Fruit fly (Drosophila melanogaster) whole organism, embryonic: Measurements from ENCODE around the gene Alh.
A peak's percentile ranks its signal among the peaks of the same experiment; 100 is the strongest.

Source experiments
- B-H1 ChIP-seq: fragments of 200-800 bp; sonication (Bioruptor generic); IDR thresholded peaks from 3 replicates; pipeline ENCODE4 v1.3.6; 2022; ENCODE audit warnings: missing biosample characterization, missing genetic modification characterization
- BEAF-32 ChIP-seq: fragments of 200-800 bp; sonication (Bioruptor generic); optimal IDR thresholded peaks from 3 replicates; lab custom pipeline; 2017; ENCODE audit warnings: missing biosample characterization, missing genetic modification characterization, mild to moderate bottlenecking, moderate library complexity, missing genetic modification reagents
- CG11085 ChIP-seq: fragments of 200-800 bp; sonication (Bioruptor generic); IDR thresholded peaks from 2 replicates; pipeline ENCODE4 v1.3.6; 2022; ENCODE audit warnings: missing biosample characterization, missing genetic modification characterization
- CG11504 ChIP-seq: fragments of 200-800 bp; sonication (Bioruptor generic); optimal IDR thresholded peaks from 3 replicates; lab custom pipeline; 2019; ENCODE audit warnings: missing biosample characterization, mild to moderate bottlenecking, missing genetic modification characterization, moderate library complexity
- CG1233 ChIP-seq: fragments of 200-800 bp; sonication (Bioruptor generic); optimal IDR thresholded peaks from 4 replicates; lab custom pipeline; 2018; ENCODE audit warnings: missing biosample characterization, mild to moderate bottlenecking, missing genetic modification characterization
- CG14050 ChIP-seq: fragments of 200-800 bp; sonication (Bioruptor generic); IDR thresholded peaks from 3 replicates; pipeline ENCODE4 v1.3.6; 2022; ENCODE audit warnings: missing biosample characterization, missing genetic modification characterization
- CG15514 ChIP-seq: fragments of 200-800 bp; sonication (Bioruptor generic); optimal IDR thresholded peaks from 3 replicates; lab custom pipeline; 2017; ENCODE audit warnings: missing biosample characterization, missing genetic modification characterization, mild to moderate bottlenecking, moderate library complexity, missing genetic modification reagents
- CG16813 ChIP-seq: fragments of 200-800 bp; sonication (Bioruptor generic); IDR thresholded peaks from 3 replicates; pipeline ENCODE4 v1.3.6; 2022; ENCODE audit warnings: missing biosample characterization, missing genetic modification characterization; ENCODE audit not compliant: partially characterized antibody
- CG1832 ChIP-seq: fragments of 200-800 bp; sonication (Bioruptor generic); optimal IDR thresholded peaks from 2 replicates; lab custom pipeline; 2017; ENCODE audit warnings: missing biosample characterization, mild to moderate bottlenecking, missing genetic modification characterization, inconsistent platforms
- CG18764 ChIP-seq: fragments of 200-800 bp; sonication (Bioruptor generic); optimal IDR thresholded peaks from 3 replicates; lab custom pipeline; 2016; ENCODE audit warnings: missing biosample characterization, missing genetic modification characterization
- CG2678 ChIP-seq: fragments of 200-800 bp; sonication (Bioruptor generic); optimal IDR thresholded peaks from 3 replicates; lab custom pipeline; 2019; ENCODE audit warnings: missing biosample characterization, mild to moderate bottlenecking, missing genetic modification characterization, moderate library complexity
- CG2889 ChIP-seq: fragments of 200-800 bp; sonication (Bioruptor generic); IDR thresholded peaks from 3 replicates; pipeline ENCODE4 v1.3.6; 2022; ENCODE audit warnings: missing biosample characterization, missing genetic modification characterization
- CG3065 ChIP-seq: fragments of 200-800 bp; sonication (Bioruptor generic); optimal IDR thresholded peaks from 2 replicates; lab custom pipeline; 2016; ENCODE audit warnings: missing biosample characterization, missing genetic modification characterization
- CG3726 ChIP-seq: fragments of 200-800 bp; sonication (Bioruptor generic); IDR thresholded peaks from 3 replicates; pipeline ENCODE4, ENCODE4 v1.3.6; 2022; ENCODE audit warnings: missing biosample characterization, missing genetic modification characterization
- CG3995 ChIP-seq: fragments of 200-800 bp; sonication (Bioruptor generic); optimal IDR thresholded peaks from 3 replicates; lab custom pipeline; 2016; ENCODE audit warnings: missing biosample characterization, missing genetic modification characterization
- CG4282 ChIP-seq: fragments of 200-800 bp; sonication (Bioruptor generic); optimal IDR thresholded peaks from 2 replicates; lab custom pipeline; 2016; ENCODE audit warnings: missing biosample characterization, missing genetic modification characterization
- CG4404 ChIP-seq: fragments of 200-800 bp; sonication (Bioruptor generic); IDR thresholded peaks from 2 replicates; pipeline ENCODE4 v1.3.6; 2022; ENCODE audit warnings: missing biosample characterization, missing genetic modification characterization
- CG4854 ChIP-seq: fragments of 200-800 bp; sonication (Bioruptor generic); optimal IDR thresholded peaks from 2 replicates; lab custom pipeline; 2016; ENCODE audit warnings: missing biosample characterization, missing genetic modification characterization, inconsistent platforms
- CG6654 ChIP-seq: fragments of 200-800 bp; sonication (Bioruptor generic); optimal IDR thresholded peaks from 2 replicates; lab custom pipeline; 2017; ENCODE audit warnings: missing biosample characterization, mild to moderate bottlenecking, missing genetic modification characterization
- CG7786 ChIP-seq: fragments of 200-800 bp; sonication (Bioruptor generic); optimal IDR thresholded peaks from 2 replicates; lab custom pipeline; 2016; ENCODE audit warnings: missing biosample characterization, missing genetic modification characterization
- CG7987 ChIP-seq: fragments of 200-800 bp; sonication (Bioruptor generic); optimal IDR thresholded peaks from 2 replicates; lab custom pipeline; 2018; ENCODE audit warnings: missing biosample characterization, mild to moderate bottlenecking, missing genetic modification characterization, moderate library complexity
- Camta ChIP-seq: fragments of 200-800 bp; sonication (Bioruptor generic); optimal IDR thresholded peaks from 2 replicates; lab custom pipeline; 2016; ENCODE audit warnings: missing biosample characterization, missing genetic modification characterization
- Chrac-16 ChIP-seq: fragments of 200-800 bp; sonication (Bioruptor generic); optimal IDR thresholded peaks from 3 replicates; lab custom pipeline; 2016; ENCODE audit warnings: missing biosample characterization, missing genetic modification characterization
- D ChIP-seq, 2 experiments: fragments of 200-800 bp in 1 of 2; fragments of >200 bp in 1 of 2; sonication (Bioruptor generic) in 1 of 2; optimal IDR thresholded peaks; 2 replicates in 1 of 2; 3 replicates in 1 of 2; lab custom pipeline; 2017; ENCODE audit warnings: mild to moderate bottlenecking in 1 of 2, missing biosample characterization in 1 of 2, missing genetic modification characterization in 1 of 2, missing genetic modification reagents in 1 of 2
- Dbx ChIP-seq: fragments of 200-800 bp; sonication (Bioruptor generic); IDR thresholded peaks from 3 replicates; pipeline ENCODE4 v1.3.6; 2022; ENCODE audit warnings: missing biosample characterization, missing genetic modification characterization
- Dref ChIP-seq: fragments of 200-800 bp; sonication (Bioruptor generic); IDR thresholded peaks from 2 replicates; pipeline ENCODE4 v1.3.6; 2022; ENCODE audit warnings: missing biosample characterization, missing genetic modification characterization
- Drgx ChIP-seq: fragments of 200-800 bp; sonication (Bioruptor generic); IDR thresholded peaks from 2 replicates; pipeline ENCODE4 v1.3.6; 2022; ENCODE audit warnings: missing biosample characterization, missing genetic modification characterization
- HmgD ChIP-seq: fragments of 200-800 bp; sonication (Bioruptor generic); optimal IDR thresholded peaks from 3 replicates; lab custom pipeline; 2016; ENCODE audit warnings: missing biosample characterization, missing genetic modification characterization
- Hr78 ChIP-seq, 2 experiments: fragments of 200-800 bp in 1 of 2; fragments of >200 bp in 1 of 2; sonication (Bioruptor generic) in 1 of 2; optimal IDR thresholded peaks; 2 replicates each; lab custom pipeline; 2017 to 2019; ENCODE audit warnings: missing biosample characterization in 2 of 2, missing genetic modification characterization in 2 of 2, mild to moderate bottlenecking in 1 of 2, moderate library complexity in 1 of 2
- MBD-R2 ChIP-seq: fragments of 200-800 bp; sonication (Bioruptor generic); IDR thresholded peaks from 2 replicates; pipeline ENCODE4 v1.3.6; 2022; ENCODE audit warnings: missing biosample characterization, missing genetic modification characterization
- Myb ChIP-seq: fragments of 200-800 bp; sonication (Bioruptor generic); optimal IDR thresholded peaks from 2 replicates; lab custom pipeline; 2016; ENCODE audit warnings: missing biosample characterization, missing genetic modification characterization
- Rx ChIP-seq: fragments of 200-800 bp; sonication (Bioruptor generic); IDR thresholded peaks from 2 replicates; pipeline ENCODE4 v1.3.6; 2022; ENCODE audit warnings: missing biosample characterization, missing genetic modification characterization
- Scr ChIP-seq: fragments of 200-800 bp; sonication (Bioruptor generic); IDR thresholded peaks from 2 replicates; pipeline ENCODE4 v1.3.6; 2022; ENCODE audit warnings: missing biosample characterization, missing genetic modification characterization; ENCODE audit not compliant: partially characterized antibody
- TFAM ChIP-seq: fragments of 200-800 bp; sonication (Bioruptor generic); optimal IDR thresholded peaks from 2 replicates; lab custom pipeline; 2017; ENCODE audit warnings: missing biosample characterization, missing genetic modification characterization, inconsistent platforms
- Trl ChIP-seq, 3 experiments: fragments of >200 bp in 2 of 3; fragments of 200-800 bp in 1 of 3; sonication (Bioruptor generic) in 1 of 3; optimal IDR thresholded peaks; 2 replicates in 1 of 3; 3 replicates in 2 of 3; lab custom pipeline; 2016 to 2017; ENCODE audit warnings: missing biosample characterization in 1 of 3, missing genetic modification characterization in 1 of 3
- bab2 ChIP-seq: fragments of 200-800 bp; sonication (Bioruptor generic); optimal IDR thresholded peaks from 2 replicates; lab custom pipeline; 2016; ENCODE audit warnings: missing biosample characterization, missing genetic modification characterization
- br ChIP-seq: fragments of >200 bp; optimal IDR thresholded peaks from 2 replicates; lab custom pipeline; 2017
- da ChIP-seq: fragments of 200-800 bp; sonication (Bioruptor generic); optimal IDR thresholded peaks from 2 replicates; lab custom pipeline; 2016; ENCODE audit warnings: missing biosample characterization, missing genetic modification characterization
- dati ChIP-seq: fragments of 200-800 bp; sonication (Bioruptor generic); IDR thresholded peaks from 2 replicates; pipeline ENCODE4 v1.3.6; 2022; ENCODE audit warnings: missing biosample characterization, missing genetic modification characterization
- dpn ChIP-seq, 2 experiments: fragments of 200-800 bp; sonication (Bioruptor generic); optimal IDR thresholded peaks; 3 replicates each; lab custom pipeline; 2016; ENCODE audit warnings: missing biosample characterization in 2 of 2, missing genetic modification characterization in 2 of 2
- ewg ChIP-seq: fragments of 200-800 bp; sonication (Bioruptor generic); optimal IDR thresholded peaks from 3 replicates; lab custom pipeline; 2017; ENCODE audit warnings: mild to moderate bottlenecking, missing biosample characterization, missing genetic modification reagents, missing genetic modification characterization
- eyg ChIP-seq: fragments of 200-800 bp; sonication (Bioruptor generic); optimal IDR thresholded peaks from 3 replicates; lab custom pipeline; 2016; ENCODE audit warnings: missing biosample characterization, missing genetic modification characterization
- ftz-f1 ChIP-seq: fragments of 200-800 bp; sonication (Bioruptor generic); optimal IDR thresholded peaks from 2 replicates; lab custom pipeline; 2016; ENCODE audit warnings: missing biosample characterization, missing genetic modification characterization
- gcm ChIP-seq: fragments of 200-800 bp; sonication (Bioruptor generic); optimal IDR thresholded peaks from 2 replicates; lab custom pipeline; 2019; ENCODE audit warnings: missing biosample characterization, mild to moderate bottlenecking, missing genetic modification characterization, moderate library complexity
- jumu ChIP-seq: fragments of 200-800 bp; sonication (Bioruptor generic); optimal IDR thresholded peaks from 3 replicates; lab custom pipeline; 2016; ENCODE audit warnings: missing biosample characterization, missing genetic modification characterization
- luna ChIP-seq: fragments of 200-800 bp; sonication (Bioruptor generic); optimal IDR thresholded peaks from 2 replicates; lab custom pipeline; 2016; ENCODE audit warnings: missing biosample characterization, missing genetic modification characterization
- maf-S ChIP-seq: fragments of 200-800 bp; sonication (Bioruptor generic); optimal IDR thresholded peaks from 2 replicates; lab custom pipeline; 2016; ENCODE audit warnings: missing biosample characterization, missing genetic modification characterization
- peb ChIP-seq: fragments of 200-800 bp; sonication (Bioruptor generic); IDR thresholded peaks from 2 replicates; pipeline ENCODE4 v1.3.6; 2022; ENCODE audit warnings: missing biosample characterization, missing genetic modification characterization
- rib ChIP-seq: fragments of 200-800 bp; sonication (Bioruptor generic); IDR thresholded peaks from 2 replicates; pipeline ENCODE4 v1.3.6; 2022; ENCODE audit warnings: missing biosample characterization, missing genetic modification characterization
- ro ChIP-seq: fragments of 200-800 bp; sonication (Bioruptor generic); IDR thresholded peaks from 2 replicates; pipeline ENCODE4 v1.3.6; 2022; ENCODE audit warnings: missing biosample characterization, missing genetic modification characterization
- tio ChIP-seq: fragments of 200-800 bp; sonication (Bioruptor generic); optimal IDR thresholded peaks from 2 replicates; lab custom pipeline; 2017; ENCODE audit warnings: missing biosample characterization, missing genetic modification characterization, inconsistent platforms

The Alh gene

dm6 chr3R:7109760-7110303 is 14.2 kb downstream of the Alh start (continued):
- TF ChIP-seq CG15514 (GFP tag; lab: Kevin White, UChicago) = no peak
- TF ChIP-seq ewg (GFP tag; lab: Kevin White, UChicago) = no peak
- no peak for TF ChIP-seq bab2 (GFP tag; lab: Kevin White, UChicago)
- no peak for TF ChIP-seq CG4282 (GFP tag; lab: Kevin White, UChicago)
- TF ChIP-seq CG14050 (GFP tag; lab: Robert Waterston, UW) = no peak
- no peak for TF ChIP-seq ftz-f1 (GFP tag; lab: Kevin White, UChicago)
- no peak for TF ChIP-seq eyg
- TF ChIP-seq CG3726 = no peak
- no peak for TF ChIP-seq dpn (GFP tag; optimal IDR thresholded peaks at IDR 0.05; lab: Kevin White, UChicago)
- no peak for TF ChIP-seq jumu (GFP tag; lab: Kevin White, UChicago)
- TF ChIP-seq br (lab: Kevin White, UChicago) = no peak
- no peak for TF ChIP-seq rib (GFP tag; lab: Robert Waterston, UW)
- peak; percentile 25 for TF ChIP-seq CG11504
- peak; percentile 54 for TF ChIP-seq gcm (GFP tag; lab: Kevin White, UChicago)
- TF ChIP-seq CG1233 (GFP tag; lab: Kevin White, UChicago) = no peak
- no peak for TF ChIP-seq B-H1
- peak; percentile 49 for TF ChIP-seq CG1832
- no peak for TF ChIP-seq CG16813 (GFP tag; lab: Robert Waterston, UW)
- no peak for TF ChIP-seq Scr (GFP tag; lab: Robert Waterston, UW)
- no peak for TF ChIP-seq HmgD (GFP tag; lab: Kevin White, UChicago)
- no peak for TF ChIP-seq peb (GFP tag; lab: Robert Waterston, UW)
- no peak for TF ChIP-seq CG4854
- TF ChIP-seq dati (GFP tag; lab: Robert Waterston, UW) = no peak; the same call in 1 of the 2 replicates
- no peak for TF ChIP-seq Dref
- TF ChIP-seq CG7987 (GFP tag; lab: Kevin White, UChicago) = no peak
- no peak for TF ChIP-seq CG2678 (tag; lab: Kevin White, UChicago)
- TF ChIP-seq CG18764 = no peak
- no peak for TF ChIP-seq Rx (GFP tag; lab: Robert Waterston, UW)
- no peak for TF ChIP-seq Dbx (GFP tag; lab: Robert Waterston, UW)
- no peak for TF ChIP-seq Chrac-16 (GFP tag; lab: Kevin White, UChicago)
- TF ChIP-seq TFAM (GFP tag; lab: Kevin White, UChicago) = no peak
- no peak for TF ChIP-seq CG2889
- no peak for TF ChIP-seq BEAF-32 (GFP tag; lab: Kevin White, UChicago)
- TF ChIP-seq Drgx (GFP tag; lab: Robert Waterston, UW) = no peak
- no peak for TF ChIP-seq da (GFP tag; lab: Kevin White, UChicago)
- TF ChIP-seq Myb (GFP tag; lab: Kevin White, UChicago) = no peak
- no peak for TF ChIP-seq maf-S
- TF ChIP-seq CG3995 (GFP tag; lab: Kevin White, UChicago) = no peak
- TF ChIP-seq CG6654 (GFP tag; lab: Kevin White, UChicago) = no peak
- no peak for TF ChIP-seq luna (GFP tag; lab: Kevin White, UChicago)
- TF ChIP-seq D (optimal IDR thresholded peaks at IDR 0.05; lab: Kevin White, UChicago) = peak; percentile 72
- TF ChIP-seq D (GFP tag; optimal IDR thresholded peaks at IDR 0.05; lab: Kevin White, UChicago) = no peak
- TF ChIP-seq CG3065 (GFP tag; lab: Kevin White, UChicago) = no peak
- peak; percentile 81 to 96 for TF ChIP-seq Trl (optimal IDR thresholded peaks at IDR 0.05; lab: Kevin White, UChicago)
- no peak for TF ChIP-seq Trl (GFP tag; optimal IDR thresholded peaks at IDR 0.05; lab: Kevin White, UChicago)
- no peak for TF ChIP-seq CG7786 (GFP tag; lab: Kevin White, UChicago)
- TF ChIP-seq tio (GFP tag; lab: Kevin White, UChicago) = no peak
- no peak for TF ChIP-seq Camta
- TF ChIP-seq ro (GFP tag; lab: Robert Waterston, UW) = no peak
- no peak for TF ChIP-seq Hr78 (GFP tag; optimal IDR thresholded peaks at IDR 0.05; lab: Kevin White, UChicago)
- TF ChIP-seq CG4404 (GFP tag; lab: Robert Waterston, UW) = no peak
- no peak for TF ChIP-seq MBD-R2 (GFP tag; lab: Robert Waterston, UW)
- no peak for TF ChIP-seq CG11085 (GFP tag; lab: Robert Waterston, UW)
